Fruit fly (Drosophila melanogaster) whole organism, embryonic: ENCODE data around the gene Mis12.

Experiments used
- CG14710 ChIP-seq: fragments of 200-800 bp; sonication (Bioruptor generic); optimal IDR thresholded peaks from 3 replicates; lab custom pipeline; 2019; ENCODE audit warnings: missing biosample characterization, mild to moderate bottlenecking, missing genetic modification characterization, moderate library complexity
- CG15269 ChIP-seq: fragments of 200-800 bp; sonication (Bioruptor generic); optimal IDR thresholded peaks from 2 replicates; lab custom pipeline; 2018; ENCODE audit warnings: missing biosample characterization, mild to moderate bottlenecking, missing genetic modification characterization, moderate library complexity
- CG15696 ChIP-seq: fragments of 200-800 bp; sonication (Bioruptor generic); optimal IDR thresholded peaks from 2 replicates; lab custom pipeline; 2019; ENCODE audit warnings: missing biosample characterization, mild to moderate bottlenecking, missing genetic modification characterization, moderate library complexity
- CG17328 ChIP-seq: fragments of 200-800 bp; sonication (Bioruptor generic); IDR thresholded peaks from 2 replicates; pipeline ENCODE4 v1.3.6; 2022; ENCODE audit warnings: missing biosample characterization, missing genetic modification characterization
- CG17802 ChIP-seq: fragments of 200-800 bp; sonication (Bioruptor generic); optimal IDR thresholded peaks from 2 replicates; lab custom pipeline; 2018; ENCODE audit warnings: missing biosample characterization, mild to moderate bottlenecking, missing genetic modification characterization, moderate library complexity
- CG1792 ChIP-seq: fragments of 200-800 bp; sonication (Bioruptor generic); optimal IDR thresholded peaks from 2 replicates; lab custom pipeline; 2016; ENCODE audit warnings: missing biosample characterization, missing genetic modification characterization
- CG32532 ChIP-seq: fragments of 200-800 bp; sonication (Bioruptor generic); IDR thresholded peaks from 2 replicates; pipeline ENCODE4 v1.3.6; 2022; ENCODE audit warnings: missing biosample characterization, missing genetic modification characterization
- CG32767 ChIP-seq: fragments of 200-800 bp; sonication (Bioruptor generic); IDR thresholded peaks from 2 replicates; pipeline ENCODE4 v1.3.6; 2022; ENCODE audit warnings: missing biosample characterization, missing genetic modification characterization
- CG33557 ChIP-seq: fragments of 200-800 bp; sonication (Bioruptor generic); optimal IDR thresholded peaks from 2 replicates; lab custom pipeline; 2019; ENCODE audit warnings: missing biosample characterization, mild to moderate bottlenecking, missing genetic modification characterization, moderate library complexity
- CG6765 ChIP-seq: fragments of 200-800 bp; sonication (Bioruptor generic); optimal IDR thresholded peaks from 3 replicates; lab custom pipeline; 2017; ENCODE audit warnings: missing biosample characterization, mild to moderate bottlenecking, missing genetic modification characterization
- CG9817 ChIP-seq: fragments of 200-800 bp; sonication (Bioruptor generic); optimal IDR thresholded peaks from 2 replicates; lab custom pipeline; 2018; ENCODE audit warnings: missing biosample characterization, mild to moderate bottlenecking, missing genetic modification characterization, moderate library complexity
- HmgD ChIP-seq: fragments of 200-800 bp; sonication (Bioruptor generic); optimal IDR thresholded peaks from 3 replicates; lab custom pipeline; 2016; ENCODE audit warnings: missing biosample characterization, missing genetic modification characterization
- Hr51 ChIP-seq, 2 experiments: fragments of 200-800 bp; sonication (Bioruptor generic); optimal IDR thresholded peaks; 2 replicates in 1 of 2; 3 replicates in 1 of 2; lab custom pipeline; 2016 to 2018; ENCODE audit warnings: missing biosample characterization in 2 of 2, missing genetic modification characterization in 2 of 2, mild to moderate bottlenecking in 1 of 2, moderate library complexity in 1 of 2
- Hr78 ChIP-seq, 2 experiments: fragments of 200-800 bp in 1 of 2; fragments of >200 bp in 1 of 2; sonication (Bioruptor generic) in 1 of 2; optimal IDR thresholded peaks; 2 replicates each; lab custom pipeline; 2017 to 2019; ENCODE audit warnings: missing biosample characterization in 2 of 2, missing genetic modification characterization in 2 of 2, mild to moderate bottlenecking in 1 of 2, moderate library complexity in 1 of 2
- Med ChIP-seq: fragments of 200-800 bp; sonication (Bioruptor generic); peaks from one replicate; lab custom pipeline; 2016; ENCODE audit warnings: missing biosample characterization, missing genetic modification characterization, mild to moderate bottlenecking, inconsistent platforms, moderate library complexity
- Optix ChIP-seq: fragments of 200-800 bp; sonication (Bioruptor generic); IDR thresholded peaks from 3 replicates; pipeline ENCODE4 v1.3.6; 2022; ENCODE audit warnings: missing biosample characterization, missing genetic modification characterization
- Poxn ChIP-seq: fragments of 200-800 bp; sonication (Bioruptor generic); IDR thresholded peaks from 2 replicates; pipeline ENCODE4 v1.3.6; 2022; ENCODE audit warnings: missing biosample characterization, missing genetic modification characterization
- Ptx1 ChIP-seq: fragments of 200-800 bp; sonication (Bioruptor generic); IDR thresholded peaks from 2 replicates; pipeline ENCODE4 v1.3.6; 2022; ENCODE audit warnings: missing biosample characterization, missing genetic modification characterization
- Ssrp ChIP-seq: fragments of 200-800 bp; sonication (Bioruptor generic); optimal IDR thresholded peaks from 2 replicates; lab custom pipeline; 2018; ENCODE audit warnings: missing biosample characterization, mild to moderate bottlenecking, missing genetic modification characterization, moderate library complexity
- Xrp1 ChIP-seq: fragments of 200-800 bp; sonication (Bioruptor generic); IDR thresholded peaks from 2 replicates; pipeline ENCODE4 v1.3.6; 2022; ENCODE audit warnings: missing biosample characterization, missing genetic modification characterization
- az2 ChIP-seq: fragments of 200-800 bp; sonication (Bioruptor generic); optimal IDR thresholded peaks from 3 replicates; lab custom pipeline; 2016; ENCODE audit warnings: missing biosample characterization, missing genetic modification characterization
- br ChIP-seq: fragments of >200 bp; optimal IDR thresholded peaks from 2 replicates; lab custom pipeline; 2017
- bsh ChIP-seq, 2 experiments: fragments of 200-800 bp; sonication (Bioruptor generic); optimal IDR thresholded peaks; 2 replicates each; lab custom pipeline; 2017 to 2018; ENCODE audit warnings: mild to moderate bottlenecking in 2 of 2, missing biosample characterization in 2 of 2, missing genetic modification characterization in 2 of 2, moderate library complexity in 1 of 2
- ci ChIP-seq: fragments of 200-800 bp; sonication (Bioruptor generic); IDR thresholded peaks from 3 replicates; pipeline ENCODE4 v1.3.6; 2022; ENCODE audit warnings: missing biosample characterization, missing genetic modification characterization
- dmrt11E ChIP-seq: fragments of 200-800 bp; sonication (Bioruptor generic); optimal IDR thresholded peaks from 3 replicates; lab custom pipeline; 2018; ENCODE audit warnings: missing biosample characterization, mild to moderate bottlenecking, missing genetic modification characterization, moderate library complexity
- dmrt99B ChIP-seq: fragments of 200-800 bp; sonication (Bioruptor generic); optimal IDR thresholded peaks from 2 replicates; lab custom pipeline; 2018; ENCODE audit warnings: missing biosample characterization, mild to moderate bottlenecking, missing genetic modification characterization, moderate library complexity
- dpn ChIP-seq, 2 experiments: fragments of 200-800 bp; sonication (Bioruptor generic); optimal IDR thresholded peaks; 3 replicates each; lab custom pipeline; 2016; ENCODE audit warnings: missing biosample characterization in 2 of 2, missing genetic modification characterization in 2 of 2
- dysf ChIP-seq: fragments of 200-800 bp; sonication (Bioruptor generic); IDR thresholded peaks from 3 replicates; pipeline ENCODE4 v1.3.6; 2022; ENCODE audit warnings: missing biosample characterization, missing genetic modification characterization
- eve ChIP-seq, 2 experiments: fragments of >200 bp; optimal IDR thresholded peaks; 2 replicates each; lab custom pipeline; 2017; ENCODE audit warnings: missing biosample characterization in 2 of 2, missing genetic modification characterization in 2 of 2
- fd96Cb ChIP-seq: fragments of 200-800 bp; sonication (Bioruptor generic); optimal IDR thresholded peaks from 2 replicates; lab custom pipeline; 2018; ENCODE audit warnings: missing biosample characterization, mild to moderate bottlenecking, missing genetic modification characterization, moderate library complexity
- gem ChIP-seq: fragments of 200-800 bp; sonication (Bioruptor generic); optimal IDR thresholded peaks from 2 replicates; lab custom pipeline; 2019; ENCODE audit warnings: missing biosample characterization, mild to moderate bottlenecking, missing genetic modification characterization, moderate library complexity
- hbn ChIP-seq: fragments of 200-800 bp; sonication (Bioruptor generic); IDR thresholded peaks from 2 replicates; pipeline ENCODE4 v1.3.6; 2022; ENCODE audit warnings: missing biosample characterization, missing genetic modification characterization; ENCODE audit not compliant: partially characterized antibody
- jumu ChIP-seq: fragments of 200-800 bp; sonication (Bioruptor generic); optimal IDR thresholded peaks from 3 replicates; lab custom pipeline; 2016; ENCODE audit warnings: missing biosample characterization, missing genetic modification characterization
- lola ChIP-seq, 3 experiments: fragments of >200 bp in 2 of 3; fragments of 200-800 bp in 1 of 3; sonication (Bioruptor generic) in 1 of 3; optimal IDR thresholded peaks; 2 replicates each; lab custom pipeline; 2017 to 2019; ENCODE audit warnings: missing biosample characterization in 3 of 3, missing genetic modification characterization in 3 of 3, mild to moderate bottlenecking in 1 of 3, moderate library complexity in 1 of 3
- mam ChIP-seq: fragments of 200-800 bp; sonication (Bioruptor generic); optimal IDR thresholded peaks from 3 replicates; lab custom pipeline; 2016; ENCODE audit warnings: missing biosample characterization, missing genetic modification characterization
- peb ChIP-seq: fragments of 200-800 bp; sonication (Bioruptor generic); IDR thresholded peaks from 2 replicates; pipeline ENCODE4 v1.3.6; 2022; ENCODE audit warnings: missing biosample characterization, missing genetic modification characterization
- pros ChIP-seq: fragments of 200-800 bp; sonication (Bioruptor generic); optimal IDR thresholded peaks from 3 replicates; lab custom pipeline; 2019; ENCODE audit warnings: missing biosample characterization, mild to moderate bottlenecking, missing genetic modification characterization, moderate library complexity
- row ChIP-seq: fragments of 200-800 bp; sonication (Bioruptor generic); IDR thresholded peaks from 3 replicates; pipeline ENCODE4 v1.3.6; 2022; ENCODE audit warnings: missing biosample characterization, missing genetic modification characterization
- schlank ChIP-seq: fragments of 200-800 bp; sonication (Bioruptor generic); optimal IDR thresholded peaks from 2 replicates; lab custom pipeline; 2018; ENCODE audit warnings: missing biosample characterization, mild to moderate bottlenecking, missing genetic modification characterization
- sens ChIP-seq: fragments of 200-800 bp; sonication (Bioruptor generic); peaks from one replicate; lab custom pipeline; 2016; ENCODE audit warnings: missing biosample characterization, missing genetic modification characterization
- slp2 ChIP-seq: fragments of 200-800 bp; sonication (Bioruptor generic); optimal IDR thresholded peaks from 2 replicates; lab custom pipeline; 2016; ENCODE audit warnings: missing biosample characterization, missing genetic modification characterization
- so ChIP-seq: fragments of 200-800 bp; sonication (Bioruptor generic); IDR thresholded peaks from 3 replicates; pipeline ENCODE4 v1.3.6; 2022; ENCODE audit warnings: missing biosample characterization, missing genetic modification characterization
- stc ChIP-seq: fragments of 200-800 bp; sonication (Bioruptor generic); IDR thresholded peaks from 2 replicates; pipeline ENCODE4 v1.3.6; 2022; ENCODE audit warnings: missing biosample characterization, missing genetic modification characterization
- tio ChIP-seq: fragments of 200-800 bp; sonication (Bioruptor generic); optimal IDR thresholded peaks from 2 replicates; lab custom pipeline; 2017; ENCODE audit warnings: missing biosample characterization, missing genetic modification characterization, inconsistent platforms

Mis12 gene

DNA sequence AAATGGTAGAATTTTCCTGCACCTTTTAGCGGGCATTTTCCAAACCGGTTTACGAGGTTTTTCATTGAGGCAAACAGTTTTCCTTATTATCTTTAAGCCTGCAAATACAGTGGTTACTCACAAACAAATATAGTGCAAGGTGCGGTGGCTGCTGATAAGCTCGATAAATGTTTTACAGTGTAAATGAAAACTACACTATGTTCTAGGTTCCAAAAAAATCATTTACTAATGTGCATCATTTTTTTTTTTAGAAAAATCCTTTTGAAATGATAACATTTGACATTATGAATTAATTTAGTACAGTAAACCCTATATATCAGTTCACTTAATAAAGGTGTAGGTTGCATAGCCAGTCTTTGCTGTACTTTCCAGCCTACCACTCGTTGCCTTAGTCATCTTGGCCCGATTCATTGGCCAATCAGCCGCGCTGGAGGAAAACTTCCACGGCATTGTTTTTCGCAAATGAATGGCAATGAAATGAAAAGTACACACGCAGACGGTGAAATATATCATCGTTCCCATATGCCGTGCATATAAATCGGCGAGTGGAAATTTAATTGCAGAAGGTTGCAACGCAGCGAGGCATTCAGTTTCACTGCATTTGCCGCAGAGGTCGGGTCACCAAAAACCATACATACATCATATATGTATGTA lies 9.3 kb upstream of the Mis12 start (continued):
- TF ChIP-seq CG1792: no peak
- peak; percentile 72 for TF ChIP-seq Med (GFP tag; lab: Kevin White, UChicago)
- peak; percentile 23 for TF ChIP-seq jumu (GFP tag; lab: Kevin White, UChicago)
- TF ChIP-seq mam (GFP tag; lab: Kevin White, UChicago): peak; percentile 12
- TF ChIP-seq lola (GFP tag; optimal IDR thresholded peaks at IDR 0.05; lab: Kevin White, UChicago): peak in 1 of 3 experiments; percentile 47
- no peak for TF ChIP-seq pros (GFP tag; lab: Kevin White, UChicago)
- TF ChIP-seq Xrp1: peak; percentile 31; the same call in 1 of the 2 replicates
- 0 out of 2 replicates have a peak, but pooled peaks have one; percentile 21 for TF ChIP-seq CG32532 (GFP tag; lab: Robert Waterston, UW)
- no peak for TF ChIP-seq CG32767 (GFP tag; lab: Robert Waterston, UW)
- peak; percentile 13 for TF ChIP-seq slp2
- TF ChIP-seq Hr78 (GFP tag; optimal IDR thresholded peaks at IDR 0.05; lab: Kevin White, UChicago): peak in 1 of 2 experiments; percentile 12
- TF ChIP-seq CG17328: peak; percentile 14; the same call in 1 of the 2 replicates
- no peak for TF ChIP-seq so (GFP tag; lab: Robert Waterston, UW)
- TF ChIP-seq Ptx1 (GFP tag; lab: Robert Waterston, UW): peak; percentile 47; the same call in 1 of the 2 replicates
- peak; percentile 10 for TF ChIP-seq Ssrp (tag; lab: Kevin White, UChicago)
- no peak for TF ChIP-seq hbn (GFP tag; lab: Robert Waterston, UW)
- no peak for TF ChIP-seq Optix
- peak; percentile 27 for TF ChIP-seq dmrt11E (tag; lab: Kevin White, UChicago)
- TF ChIP-seq CG17802 (tag; lab: Kevin White, UChicago): no peak
- peak; percentile 2 for TF ChIP-seq dmrt99B (tag; lab: Kevin White, UChicago)
- TF ChIP-seq dysf (GFP tag; lab: Robert Waterston, UW): 0 out of 3 replicates have a peak, but pooled peaks have one; percentile 29
- TF ChIP-seq row (GFP tag; lab: Robert Waterston, UW): peak; percentile 54
- TF ChIP-seq gem: peak; percentile 39
- TF ChIP-seq CG33557 (GFP tag; lab: Kevin White, UChicago): peak; percentile 16
- peak; percentile 92 for TF ChIP-seq sens
- TF ChIP-seq CG15696: peak; percentile 52
- TF ChIP-seq HmgD (GFP tag; lab: Kevin White, UChicago): no peak
- TF ChIP-seq CG6765 (GFP tag; lab: Kevin White, UChicago): no peak
- no peak for TF ChIP-seq Poxn (GFP tag; lab: Robert Waterston, UW)
- TF ChIP-seq fd96Cb: peak; percentile 18
- peak in 1 of 2 experiments; percentile 43 for TF ChIP-seq bsh (GFP tag; optimal IDR thresholded peaks at IDR 0.05; lab: Kevin White, UChicago)
- no peak for TF ChIP-seq tio
- TF ChIP-seq schlank: no peak
- no peak for TF ChIP-seq CG9817 (tag; lab: Kevin White, UChicago)
- TF ChIP-seq az2 (GFP tag; lab: Kevin White, UChicago): peak; percentile 22
- TF ChIP-seq Hr51 (GFP tag; optimal IDR thresholded peaks at IDR 0.05; lab: Kevin White, UChicago): peak in 1 of 2 experiments; percentile 20
- TF ChIP-seq br (lab: Kevin White, UChicago): no peak
- peak in 1 of 2 experiments; percentile 3 for TF ChIP-seq dpn (GFP tag; optimal IDR thresholded peaks at IDR 0.05; lab: Kevin White, UChicago)
- TF ChIP-seq stc (GFP tag; lab: Robert Waterston, UW): no peak
- peak; percentile 3 for TF ChIP-seq CG15269 (tag; lab: Kevin White, UChicago)
- no peak for TF ChIP-seq CG14710 (tag; lab: Kevin White, UChicago)
- TF ChIP-seq eve (GFP tag; optimal IDR thresholded peaks at IDR 0.05; lab: Kevin White, UChicago): peak in 1 of 2 experiments; percentile 78
- 0 out of 2 replicates have a peak, but pooled peaks have one; percentile 10 for TF ChIP-seq peb (GFP tag; lab: Robert Waterston, UW)
- TF ChIP-seq ci: 0 out of 3 replicates have a peak, but pooled peaks have one; percentile 7
- TF ChIP-seq, all 482 proteins: peak for 52
